Worm (Caenorhabditis elegans) whole organism, L1 larva: ENCODE results near the gene T08B6.4.

ENCODE experiments used
- C04F5.9 ChIP-seq: sonication (generic microtip); optimal IDR thresholded peaks from 2 replicates; lab custom pipeline; 2016; ENCODE audit warnings: missing genetic modification characterization, missing compliant biosample characterization
- C16A3.4 ChIP-seq: fragments of 150-350 bp; optimal IDR thresholded peaks from 2 replicates; lab custom pipeline; 2014; ENCODE audit warnings: missing biosample characterization, missing genetic modification characterization
- F16B12.6 ChIP-seq: fragments of 150-350 bp; optimal IDR thresholded peaks from 2 replicates; lab custom pipeline; 2014; ENCODE audit warnings: missing biosample characterization, missing genetic modification characterization
- Y116A8C.19 ChIP-seq: sonication (generic microtip); optimal IDR thresholded peaks from 2 replicates; lab custom pipeline; 2016; ENCODE audit warnings: missing compliant biosample characterization, missing genetic modification characterization, borderline replicate concordance
- ceh-88 ChIP-seq: fragments of 200-800 bp; sonication (Bioruptor generic); IDR thresholded peaks from 2 replicates; pipeline ENCODE4 v1.3.6; 2022; ENCODE audit warnings: missing genetic modification characterization, missing compliant biosample characterization
- ces-1 ChIP-seq: fragments of 150-350 bp; optimal IDR thresholded peaks from 2 replicates; lab custom pipeline; 2014; ENCODE audit warnings: missing biosample characterization, missing genetic modification reagents, missing genetic modification characterization
- dpl-1 ChIP-seq, 3 experiments: fragments of 150-350 bp in 2 of 3; sonication (generic microtip) in 1 of 3; optimal IDR thresholded peaks; 2 replicates each; lab custom pipeline; 2014 to 2017; ENCODE audit warnings: missing biosample characterization in 3 of 3, missing genetic modification characterization in 3 of 3, missing genetic modification reagents in 3 of 3
- efl-3 ChIP-seq: fragments of 200-800 bp; sonication (Bioruptor generic); optimal IDR thresholded peaks from 2 replicates; lab custom pipeline; 2018; ENCODE audit warnings: mild to moderate bottlenecking, missing genetic modification characterization, missing compliant biosample characterization
- egl-13 ChIP-seq: sonication (generic microtip); optimal IDR thresholded peaks from 2 replicates; lab custom pipeline; 2016; ENCODE audit warnings: missing genotype, missing genetic modification reagents, missing genetic modification characterization, missing compliant biosample characterization
- egl-27 ChIP-seq, 2 experiments: fragments of 150-350 bp in 1 of 2; sonication (generic microtip); optimal IDR thresholded peaks; 3 replicates each; lab custom pipeline; 2017 to 2018; ENCODE audit warnings: missing biosample characterization in 2 of 2, missing genetic modification characterization in 2 of 2, missing genetic modification reagents in 2 of 2
- elt-3 ChIP-seq, 6 experiments: fragments of 150-350 bp in 1 of 6; sonication (generic microtip); optimal IDR thresholded peaks; 2 replicates each; lab custom pipeline; 2017 to 2018; ENCODE audit warnings: missing biosample characterization in 6 of 6, missing genetic modification characterization in 6 of 6, inconsistent platforms in 1 of 6
- ets-5 ChIP-seq: fragments of 200-800 bp; sonication (Bioruptor generic); IDR thresholded peaks from 2 replicates; pipeline ENCODE4 v1.3.6; 2022; ENCODE audit warnings: missing genetic modification characterization, missing compliant biosample characterization
- fkh-8 ChIP-seq: sonication (generic microtip); optimal IDR thresholded peaks from 2 replicates; lab custom pipeline; 2016; ENCODE audit warnings: mild to moderate bottlenecking, missing genetic modification characterization, missing compliant biosample characterization
- fos-1 ChIP-seq: fragments of 150-350 bp; optimal IDR thresholded peaks from 2 replicates; lab custom pipeline; 2014; ENCODE audit warnings: missing biosample characterization, missing genetic modification characterization
- grh-1 ChIP-seq: fragments of 200-800 bp; sonication (Bioruptor generic); IDR thresholded peaks from 2 replicates; pipeline ENCODE4 v1.3.6; 2022; ENCODE audit warnings: missing genetic modification reagents, missing genetic modification characterization, missing compliant biosample characterization
- hlh-17 ChIP-seq: fragments of 200-800 bp; sonication (Bioruptor generic); optimal IDR thresholded peaks from 2 replicates; lab custom pipeline; 2018; ENCODE audit warnings: missing genetic modification characterization, mild to moderate bottlenecking, missing compliant biosample characterization, moderate library complexity, borderline replicate concordance
- hpl-2 ChIP-seq: fragments of 150-350 bp; optimal IDR thresholded peaks from 2 replicates; lab custom pipeline; 2014; ENCODE audit warnings: missing biosample characterization, missing genetic modification reagents, missing genetic modification characterization
- irx-1 ChIP-seq: sonication (generic microtip); optimal IDR thresholded peaks from 2 replicates; lab custom pipeline; 2016; ENCODE audit warnings: missing genetic modification characterization, missing compliant biosample characterization
- isw-1 ChIP-seq: fragments of 200-800 bp; sonication (Bioruptor generic); IDR thresholded peaks from 2 replicates; pipeline ENCODE4 v1.3.6; 2022; ENCODE audit warnings: missing genetic modification characterization, missing compliant biosample characterization
- lin-13 ChIP-seq: fragments of 150-350 bp; optimal IDR thresholded peaks from 2 replicates; lab custom pipeline; 2014; ENCODE audit warnings: missing biosample characterization, missing genetic modification reagents, missing genetic modification characterization
- lin-15B ChIP-seq: fragments of 150-350 bp; sonication (generic microtip); optimal IDR thresholded peaks from 3 replicates; lab custom pipeline; 2014; ENCODE audit warnings: missing biosample characterization, missing genetic modification characterization
- lin-35 ChIP-seq, 2 experiments: fragments of 150-350 bp; optimal IDR thresholded peaks; 2 replicates each; lab custom pipeline; 2014; ENCODE audit warnings: missing biosample characterization in 2 of 2, missing genetic modification characterization in 2 of 2, missing genetic modification reagents in 2 of 2
- lsy-2 ChIP-seq, 2 experiments: fragments of 150-350 bp; optimal IDR thresholded peaks; 2 replicates each; lab custom pipeline; 2014; ENCODE audit warnings: missing biosample characterization in 2 of 2, missing genetic modification characterization in 2 of 2
- mab-9 ChIP-seq: fragments of 200-800 bp; sonication (Bioruptor generic); IDR thresholded peaks from 2 replicates; pipeline ENCODE4 v1.3.6; 2022; ENCODE audit warnings: missing genetic modification reagents, missing genetic modification characterization, missing compliant biosample characterization
- mep-1 ChIP-seq: fragments of 150-350 bp; optimal IDR thresholded peaks from 2 replicates; lab custom pipeline; 2014; ENCODE audit warnings: missing biosample characterization, missing genetic modification characterization
- nhr-11 ChIP-seq: fragments of 150-350 bp; optimal IDR thresholded peaks from 2 replicates; lab custom pipeline; 2014; ENCODE audit warnings: missing biosample characterization, missing genetic modification characterization
- nhr-19 ChIP-seq: fragments of 200-800 bp; sonication (Bioruptor generic); conservative IDR thresholded peaks from 2 replicates; pipeline ENCODE4 v1.3.6; 2022; ENCODE audit warnings: missing genetic modification characterization, missing compliant biosample characterization
- nhr-28 ChIP-seq: fragments of 150-350 bp; optimal IDR thresholded peaks from 2 replicates; lab custom pipeline; 2014; ENCODE audit warnings: missing biosample characterization, missing genetic modification characterization
- nhr-47 ChIP-seq: sonication (generic microtip); optimal IDR thresholded peaks from 2 replicates; lab custom pipeline; 2016; ENCODE audit warnings: mild to moderate bottlenecking, missing genetic modification characterization, moderate library complexity, missing compliant biosample characterization
- nhr-71 ChIP-seq: sonication (generic microtip); optimal IDR thresholded peaks from 2 replicates; lab custom pipeline; 2016; ENCODE audit warnings: mild to moderate bottlenecking, missing genetic modification characterization, moderate library complexity, missing compliant biosample characterization
- nhr-84 ChIP-seq: sonication (generic microtip); optimal IDR thresholded peaks from 2 replicates; lab custom pipeline; 2017; ENCODE audit warnings: missing biosample characterization, missing genetic modification characterization
- pqm-1 ChIP-seq: sonication (generic microtip); optimal IDR thresholded peaks from 3 replicates; lab custom pipeline; 2017; ENCODE audit warnings: missing biosample characterization, missing genetic modification characterization
- rnt-1 ChIP-seq: sonication (generic microtip); optimal IDR thresholded peaks from 2 replicates; lab custom pipeline; 2016; ENCODE audit warnings: mild to moderate bottlenecking, missing genetic modification characterization, moderate library complexity, missing compliant biosample characterization
- skn-1 ChIP-seq: fragments of 150-350 bp; optimal IDR thresholded peaks from 2 replicates; lab custom pipeline; 2014; ENCODE audit warnings: missing biosample characterization, missing genetic modification characterization
- snu-23 ChIP-seq: sonication (generic microtip); optimal IDR thresholded peaks from 2 replicates; lab custom pipeline; 2016; ENCODE audit warnings: missing genetic modification characterization, missing compliant biosample characterization
- unc-62 ChIP-seq: fragments of 150-350 bp; optimal IDR thresholded peaks from 2 replicates; lab custom pipeline; 2014; ENCODE audit warnings: missing biosample characterization, missing genetic modification reagents, missing genetic modification characterization
- unc-86 ChIP-seq: sonication (generic microtip); optimal IDR thresholded peaks from 2 replicates; lab custom pipeline; 2016; ENCODE audit warnings: missing genetic modification characterization, missing compliant biosample characterization
- vab-15 ChIP-seq: sonication (generic microtip); optimal IDR thresholded peaks from 2 replicates; lab custom pipeline; 2017; ENCODE audit warnings: missing genotype, mild to moderate bottlenecking, missing genetic modification characterization, missing compliant biosample characterization
- xbp-1 ChIP-seq: sonication (generic microtip); optimal IDR thresholded peaks from 2 replicates; lab custom pipeline; 2016; ENCODE audit warnings: missing genetic modification characterization, missing compliant biosample characterization
- zag-1 ChIP-seq: fragments of 150-350 bp; optimal IDR thresholded peaks from 2 replicates; lab custom pipeline; 2014; ENCODE audit warnings: missing biosample characterization, missing genetic modification characterization
- ztf-4 ChIP-seq: fragments of 150-350 bp; optimal IDR thresholded peaks from 2 replicates; lab custom pipeline; 2014; ENCODE audit warnings: missing biosample characterization, missing genetic modification characterization

Gene T08B6.4

DNA sequence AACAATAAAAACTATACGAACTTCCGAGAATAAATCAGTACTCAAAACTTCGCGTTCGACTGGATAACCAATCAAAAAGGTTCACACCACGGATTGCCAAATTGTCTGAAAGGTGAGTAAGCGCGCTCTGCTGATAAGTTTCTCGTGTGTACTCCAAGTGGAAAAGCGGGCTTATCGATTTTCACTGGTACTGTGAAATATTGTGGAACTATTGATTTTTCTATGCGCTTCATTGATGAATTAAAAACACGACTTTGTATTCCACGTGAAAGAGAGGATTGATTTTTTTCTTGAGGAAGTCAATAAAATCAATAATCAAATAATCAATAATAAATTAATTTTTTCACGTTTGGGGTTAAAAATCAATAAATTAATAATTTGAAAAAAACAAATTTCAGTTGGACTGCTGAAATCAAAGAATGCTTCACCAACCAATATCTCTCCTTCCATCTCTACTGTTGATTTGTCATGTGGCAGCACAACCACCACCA is at the start of gene T08B6.4:
Gene T08B6.4, plus strand, starts transcription at position 51 of the 491 bp plus-strand sequence.
- TF ChIP-seq zag-1 (tag; lab: Kevin White, UChicago) (no peak), unc-62 (no peak), xbp-1 (tag; lab: Kevin White, UChicago) (no peak), nhr-84 (tag; lab: Kevin White, UChicago) (no peak), nhr-28 (no peak), Y116A8C.19 (tag; lab: Kevin White, UChicago) (no peak), elt-3 (tag; optimal IDR thresholded peaks at IDR 0.05; lab: Kevin White, UChicago) (no peak), snu-23 (no peak), mep-1 (tag; lab: Kevin White, UChicago) (no peak), unc-86 (no peak)

DNA sequence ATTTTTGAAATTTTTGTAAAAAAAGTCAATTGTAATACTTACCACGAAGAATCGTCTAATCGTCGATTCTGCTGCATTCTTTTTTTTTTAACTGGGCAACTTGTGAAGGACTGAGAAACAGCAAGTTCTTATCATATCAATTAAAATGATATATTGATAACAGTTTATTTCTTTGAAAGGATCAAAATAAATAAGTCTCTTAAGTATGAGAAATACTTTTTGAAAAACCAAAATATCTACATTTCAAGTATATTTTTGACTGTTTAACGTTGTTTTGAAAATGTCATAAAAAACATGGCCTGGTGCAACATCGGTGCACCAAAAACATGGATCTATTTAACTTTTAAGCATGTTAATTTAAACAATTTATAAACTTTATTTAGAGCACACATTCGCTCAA is 49.3 kb upstream of the T08B6.4 start, which contains the start of gene Y17G9A.2:
Gene Y17G9A.2, minus strand, starts transcription at position 101 of the 400 bp plus-strand sequence.
- TF ChIP-seq elt-3 (tag; optimal IDR thresholded peaks at IDR 0.05; lab: Kevin White, UChicago) = peak in 1 of 6 experiments; percentile 21
- no peak for TF ChIP-seq ztf-4

DNA sequence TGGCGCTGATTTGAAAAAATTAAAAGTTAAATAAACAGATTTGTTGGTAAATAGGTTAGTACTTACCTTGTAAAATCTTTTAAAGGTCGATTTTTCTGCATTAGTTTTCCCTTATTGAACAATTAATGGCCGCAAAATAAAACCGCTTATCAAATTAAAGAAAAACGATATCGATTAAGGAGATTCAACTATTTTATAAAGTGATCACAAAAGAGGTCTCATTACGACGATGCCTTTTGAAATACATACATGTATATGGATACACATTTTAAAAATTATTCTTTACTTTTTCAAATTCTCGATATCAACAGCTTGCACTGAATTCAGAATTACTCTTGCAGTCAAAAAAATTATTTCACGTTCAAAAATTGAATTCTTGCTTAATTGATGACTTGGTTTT is 46.9 kb upstream of the T08B6.4 start, which contains the start of gene Y17G9A.3:
Gene Y17G9A.3, minus strand, starts transcription at position 101 of the 400 bp plus-strand sequence.
- no peak for TF ChIP-seq vab-15 (tag; lab: Kevin White, UChicago)
- no peak for TF ChIP-seq hlh-17 (GFP tag; lab: Kevin White, UChicago)
- no peak for TF ChIP-seq nhr-71
- TF ChIP-seq nhr-47 (tag; lab: Kevin White, UChicago) = no peak
- TF ChIP-seq xbp-1 (tag; lab: Kevin White, UChicago) = no peak
- TF ChIP-seq egl-27 (tag; optimal IDR thresholded peaks at IDR 0.05; lab: Kevin White, UChicago) = no peak
- TF ChIP-seq skn-1 (tag; lab: Kevin White, UChicago) = no peak
- no peak for TF ChIP-seq lin-35 (GFP tag; optimal IDR thresholded peaks at IDR 0.05; lab: Kevin White, UChicago)
- no peak for TF ChIP-seq dpl-1 (GFP tag; optimal IDR thresholded peaks at IDR 0.05; lab: Kevin White, UChicago)
- no peak for TF ChIP-seq rnt-1 (tag; lab: Kevin White, UChicago)
- TF ChIP-seq ets-5 (GFP tag; lab: Robert Waterston, UW) = no peak
- no peak for TF ChIP-seq nhr-11 (tag; lab: Kevin White, UChicago)
- TF ChIP-seq mab-9 (GFP tag; lab: Robert Waterston, UW) = no peak
- no peak for TF ChIP-seq grh-1 (GFP tag; lab: Robert Waterston, UW)

DNA sequence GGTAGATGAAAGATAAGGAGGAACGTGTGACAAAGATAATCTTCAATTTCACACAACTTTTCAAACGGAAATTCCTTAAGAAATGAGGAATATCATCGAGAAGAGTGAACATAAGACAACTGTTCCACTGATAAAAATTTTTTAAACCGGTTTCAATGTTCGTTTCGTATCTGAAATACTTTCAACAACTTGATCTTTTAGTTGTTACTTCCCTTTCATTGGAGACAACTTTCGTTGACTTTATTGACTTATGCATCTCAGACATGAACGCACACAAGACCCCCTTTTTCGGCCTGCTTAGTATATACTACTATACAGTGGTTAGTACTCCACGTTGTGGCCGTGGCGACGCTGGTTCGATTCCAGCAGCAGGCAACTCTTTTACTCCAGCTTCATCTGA is 44.0 kb upstream of the T08B6.4 start, which contains the start of the genes Y17G9A.4 and str-173:
Gene Y17G9A.4, minus strand, starts transcription at position 101 of the 400 bp plus-strand sequence.
Gene str-173, plus strand, starts transcription at position 325 of the 400 bp plus-strand sequence.
- TF ChIP-seq F16B12.6 (tag; lab: Kevin White, UChicago) = no peak
- no peak for TF ChIP-seq ces-1 (GFP tag; lab: Kevin White, UChicago)
- no peak for TF ChIP-seq lin-13 (GFP tag; lab: Kevin White, UChicago)
- no peak for TF ChIP-seq pqm-1 (tag; lab: Kevin White, UChicago)
- no peak for TF ChIP-seq irx-1 (tag; lab: Kevin White, UChicago)
- no peak for TF ChIP-seq fos-1 (tag; lab: Kevin White, UChicago)
- TF ChIP-seq dpl-1 (GFP tag; optimal IDR thresholded peaks at IDR 0.05; lab: Kevin White, UChicago) = no peak
- no peak for TF ChIP-seq fkh-8 (tag; lab: Kevin White, UChicago)
- no peak for TF ChIP-seq C04F5.9 (tag; lab: Kevin White, UChicago)
- no peak for TF ChIP-seq zag-1 (tag; lab: Kevin White, UChicago)
- no peak for TF ChIP-seq lin-15B (tag; lab: Kevin White, UChicago)
- no peak for TF ChIP-seq C16A3.4 (tag; lab: Kevin White, UChicago)
- TF ChIP-seq nhr-19 (GFP tag; lab: Robert Waterston, UW) = no peak
- no peak for TF ChIP-seq elt-3 (tag; optimal IDR thresholded peaks at IDR 0.05; lab: Kevin White, UChicago)
- no peak for TF ChIP-seq ceh-88
- no peak for TF ChIP-seq egl-13
- no peak for TF ChIP-seq efl-3 (GFP tag; lab: Kevin White, UChicago)
- TF ChIP-seq isw-1 = no peak
- no peak for TF ChIP-seq lsy-2 (tag; optimal IDR thresholded peaks at IDR 0.05; lab: Kevin White, UChicago)
- no peak for TF ChIP-seq hpl-2 (GFP tag; lab: Kevin White, UChicago)
